Worm (Caenorhabditis elegans) whole organism, L1 larva: ENCODE measurements around the gene cnep-1.

Experiments
- C04F5.9 ChIP-seq: sonication (generic microtip); optimal IDR thresholded peaks from 2 replicates; lab custom pipeline; 2016; ENCODE audit warnings: missing genetic modification characterization, missing compliant biosample characterization
- C16A3.4 ChIP-seq: fragments of 150-350 bp; optimal IDR thresholded peaks from 2 replicates; lab custom pipeline; 2014; ENCODE audit warnings: missing biosample characterization, missing genetic modification characterization
- Y116A8C.19 ChIP-seq: sonication (generic microtip); optimal IDR thresholded peaks from 2 replicates; lab custom pipeline; 2016; ENCODE audit warnings: missing compliant biosample characterization, missing genetic modification characterization, borderline replicate concordance
- ama-1 ChIP-seq: fragments of 150-350 bp; optimal IDR thresholded peaks from 2 replicates; lab custom pipeline; 2014
- ceh-88 ChIP-seq: fragments of 200-800 bp; sonication (Bioruptor generic); IDR thresholded peaks from 2 replicates; pipeline ENCODE4 v1.3.6; 2022; ENCODE audit warnings: missing genetic modification characterization, missing compliant biosample characterization
- ceh-90 ChIP-seq: sonication (generic microtip); optimal IDR thresholded peaks from 2 replicates; lab custom pipeline; 2016; ENCODE audit warnings: missing genetic modification characterization, missing compliant biosample characterization
- ces-1 ChIP-seq: fragments of 150-350 bp; optimal IDR thresholded peaks from 2 replicates; lab custom pipeline; 2014; ENCODE audit warnings: missing biosample characterization, missing genetic modification reagents, missing genetic modification characterization
- efl-3 ChIP-seq: fragments of 200-800 bp; sonication (Bioruptor generic); optimal IDR thresholded peaks from 2 replicates; lab custom pipeline; 2018; ENCODE audit warnings: mild to moderate bottlenecking, missing genetic modification characterization, missing compliant biosample characterization
- egl-13 ChIP-seq: sonication (generic microtip); optimal IDR thresholded peaks from 2 replicates; lab custom pipeline; 2016; ENCODE audit warnings: missing genotype, missing genetic modification reagents, missing genetic modification characterization, missing compliant biosample characterization
- egl-27 ChIP-seq, 2 experiments: fragments of 150-350 bp in 1 of 2; sonication (generic microtip); optimal IDR thresholded peaks; 3 replicates each; lab custom pipeline; 2017 to 2018; ENCODE audit warnings: missing biosample characterization in 2 of 2, missing genetic modification characterization in 2 of 2, missing genetic modification reagents in 2 of 2
- elt-2 ChIP-seq: sonication (generic microtip); optimal IDR thresholded peaks from 2 replicates; lab custom pipeline; 2016; ENCODE audit warnings: missing genetic modification characterization, mild to moderate bottlenecking, inconsistent platforms, missing compliant biosample characterization, missing genetic modification reagents
- elt-3 ChIP-seq, 6 experiments: fragments of 150-350 bp in 1 of 6; sonication (generic microtip); optimal IDR thresholded peaks; 2 replicates each; lab custom pipeline; 2017 to 2018; ENCODE audit warnings: missing biosample characterization in 6 of 6, missing genetic modification characterization in 6 of 6, inconsistent platforms in 1 of 6
- fkh-8 ChIP-seq: sonication (generic microtip); optimal IDR thresholded peaks from 2 replicates; lab custom pipeline; 2016; ENCODE audit warnings: mild to moderate bottlenecking, missing genetic modification characterization, missing compliant biosample characterization
- fos-1 ChIP-seq: fragments of 150-350 bp; optimal IDR thresholded peaks from 2 replicates; lab custom pipeline; 2014; ENCODE audit warnings: missing biosample characterization, missing genetic modification characterization
- grh-1 ChIP-seq: fragments of 200-800 bp; sonication (Bioruptor generic); IDR thresholded peaks from 2 replicates; pipeline ENCODE4 v1.3.6; 2022; ENCODE audit warnings: missing genetic modification reagents, missing genetic modification characterization, missing compliant biosample characterization
- hlh-4 ChIP-seq: sonication (generic microtip); optimal IDR thresholded peaks from 2 replicates; lab custom pipeline; 2016; ENCODE audit warnings: mild to moderate bottlenecking, missing genetic modification characterization, missing compliant biosample characterization
- hpl-2 ChIP-seq: fragments of 150-350 bp; optimal IDR thresholded peaks from 2 replicates; lab custom pipeline; 2014; ENCODE audit warnings: missing biosample characterization, missing genetic modification reagents, missing genetic modification characterization
- irx-1 ChIP-seq: sonication (generic microtip); optimal IDR thresholded peaks from 2 replicates; lab custom pipeline; 2016; ENCODE audit warnings: missing genetic modification characterization, missing compliant biosample characterization
- jun-1 ChIP-seq: fragments of 150-350 bp; optimal IDR thresholded peaks from 2 replicates; lab custom pipeline; 2014; ENCODE audit warnings: missing biosample characterization, missing genetic modification reagents, missing genetic modification characterization
- lin-13 ChIP-seq: fragments of 150-350 bp; optimal IDR thresholded peaks from 2 replicates; lab custom pipeline; 2014; ENCODE audit warnings: missing biosample characterization, missing genetic modification reagents, missing genetic modification characterization
- lin-14 ChIP-seq: fragments of 200-800 bp; sonication (Bioruptor generic); optimal IDR thresholded peaks from 2 replicates; lab custom pipeline; 2018; ENCODE audit warnings: mild to moderate bottlenecking, missing genetic modification characterization, moderate library complexity, missing compliant biosample characterization
- lin-15B ChIP-seq: fragments of 150-350 bp; sonication (generic microtip); optimal IDR thresholded peaks from 3 replicates; lab custom pipeline; 2014; ENCODE audit warnings: missing biosample characterization, missing genetic modification characterization
- lin-35 ChIP-seq, 2 experiments: fragments of 150-350 bp; optimal IDR thresholded peaks; 2 replicates each; lab custom pipeline; 2014; ENCODE audit warnings: missing biosample characterization in 2 of 2, missing genetic modification characterization in 2 of 2, missing genetic modification reagents in 2 of 2
- lin-39 ChIP-seq: fragments of 150-350 bp; optimal IDR thresholded peaks from 2 replicates; lab custom pipeline; 2014; ENCODE audit warnings: missing biosample characterization, missing genetic modification reagents, missing genetic modification characterization
- lsy-2 ChIP-seq, 2 experiments: fragments of 150-350 bp; optimal IDR thresholded peaks; 2 replicates each; lab custom pipeline; 2014; ENCODE audit warnings: missing biosample characterization in 2 of 2, missing genetic modification characterization in 2 of 2
- mdl-1 ChIP-seq, 2 experiments: fragments of 150-350 bp; optimal IDR thresholded peaks; 2 replicates each; lab custom pipeline; 2014 to 2017; ENCODE audit warnings: missing biosample characterization in 2 of 2, missing genetic modification characterization in 2 of 2, inconsistent platforms in 1 of 2
- nhr-11 ChIP-seq: fragments of 150-350 bp; optimal IDR thresholded peaks from 2 replicates; lab custom pipeline; 2014; ENCODE audit warnings: missing biosample characterization, missing genetic modification characterization
- nhr-12 ChIP-seq: sonication (generic microtip); optimal IDR thresholded peaks from 2 replicates; lab custom pipeline; 2017; ENCODE audit warnings: missing biosample characterization, missing genetic modification characterization
- nhr-19 ChIP-seq: fragments of 200-800 bp; sonication (Bioruptor generic); conservative IDR thresholded peaks from 2 replicates; pipeline ENCODE4 v1.3.6; 2022; ENCODE audit warnings: missing genetic modification characterization, missing compliant biosample characterization
- nhr-71 ChIP-seq: sonication (generic microtip); optimal IDR thresholded peaks from 2 replicates; lab custom pipeline; 2016; ENCODE audit warnings: mild to moderate bottlenecking, missing genetic modification characterization, moderate library complexity, missing compliant biosample characterization
- nhr-76 ChIP-seq: sonication (generic microtip); optimal IDR thresholded peaks from 2 replicates; lab custom pipeline; 2017; ENCODE audit warnings: missing biosample characterization, missing genetic modification characterization
- nhr-85 ChIP-seq: sonication (generic microtip); peaks from one replicate; lab custom pipeline; 2016; ENCODE audit warnings: missing genetic modification characterization, inconsistent platforms, missing compliant biosample characterization
- nhr-90 ChIP-seq: sonication (generic microtip); optimal IDR thresholded peaks from 2 replicates; lab custom pipeline; 2016; ENCODE audit warnings: mild to moderate bottlenecking, missing genetic modification characterization, missing compliant biosample characterization; ENCODE audit not compliant: poor library complexity
- pag-3 ChIP-seq: sonication (generic microtip); optimal IDR thresholded peaks from 2 replicates; lab custom pipeline; 2017; ENCODE audit warnings: missing genetic modification characterization, mild to moderate bottlenecking, missing compliant biosample characterization, antibody characterized with exemption, borderline replicate concordance; ENCODE audit not compliant: insufficient read depth
- pax-3 ChIP-seq: fragments of 200-800 bp; sonication (Bioruptor generic); optimal IDR thresholded peaks from 2 replicates; lab custom pipeline; 2018; ENCODE audit warnings: mild to moderate bottlenecking, missing genetic modification characterization, moderate library complexity, missing compliant biosample characterization
- pqm-1 ChIP-seq: sonication (generic microtip); optimal IDR thresholded peaks from 3 replicates; lab custom pipeline; 2017; ENCODE audit warnings: missing biosample characterization, missing genetic modification characterization
- rnt-1 ChIP-seq: sonication (generic microtip); optimal IDR thresholded peaks from 2 replicates; lab custom pipeline; 2016; ENCODE audit warnings: mild to moderate bottlenecking, missing genetic modification characterization, moderate library complexity, missing compliant biosample characterization
- skn-1 ChIP-seq: fragments of 150-350 bp; optimal IDR thresholded peaks from 2 replicates; lab custom pipeline; 2014; ENCODE audit warnings: missing biosample characterization, missing genetic modification characterization
- snpc-4 ChIP-seq: fragments of 150-350 bp; optimal IDR thresholded peaks from 2 replicates; lab custom pipeline; 2014; ENCODE audit warnings: missing biosample characterization, missing genetic modification characterization
- snu-23 ChIP-seq: sonication (generic microtip); optimal IDR thresholded peaks from 2 replicates; lab custom pipeline; 2016; ENCODE audit warnings: missing genetic modification characterization, missing compliant biosample characterization
- sptf-1 ChIP-seq: fragments of 150-350 bp; optimal IDR thresholded peaks from 2 replicates; lab custom pipeline; 2014; ENCODE audit warnings: missing biosample characterization, missing genetic modification characterization
- sup-37 ChIP-seq: fragments of 200-800 bp; sonication (Bioruptor generic); optimal IDR thresholded peaks from 2 replicates; lab custom pipeline; 2018; ENCODE audit warnings: mild to moderate bottlenecking, missing genetic modification characterization, missing compliant biosample characterization
- tbx-2 ChIP-seq: sonication (generic microtip); optimal IDR thresholded peaks from 2 replicates; lab custom pipeline; 2016; ENCODE audit warnings: missing genetic modification characterization, missing compliant biosample characterization
- tlp-1 ChIP-seq: fragments of 150-350 bp; optimal IDR thresholded peaks from 2 replicates; lab custom pipeline; 2014; ENCODE audit warnings: missing biosample characterization, missing genetic modification characterization
- unc-130 ChIP-seq: fragments of 150-350 bp; optimal IDR thresholded peaks from 2 replicates; lab custom pipeline; 2017; ENCODE audit warnings: missing biosample characterization, missing genetic modification characterization, inconsistent platforms
- unc-86 ChIP-seq: sonication (generic microtip); optimal IDR thresholded peaks from 2 replicates; lab custom pipeline; 2016; ENCODE audit warnings: missing genetic modification characterization, missing compliant biosample characterization
- xbp-1 ChIP-seq: sonication (generic microtip); optimal IDR thresholded peaks from 2 replicates; lab custom pipeline; 2016; ENCODE audit warnings: missing genetic modification characterization, missing compliant biosample characterization
- ztf-11 ChIP-seq, 2 experiments: sonication (generic microtip); optimal IDR thresholded peaks; 2 replicates each; lab custom pipeline; 2016 to 2017; ENCODE audit warnings: missing genetic modification characterization in 2 of 2, missing biosample characterization in 1 of 2, missing compliant biosample characterization in 1 of 2
- ztf-4 ChIP-seq: fragments of 150-350 bp; optimal IDR thresholded peaks from 2 replicates; lab custom pipeline; 2014; ENCODE audit warnings: missing biosample characterization, missing genetic modification characterization

cnep-1 gene

ce11 chrII:7317468-7317867 lies 7.3 kb downstream of the cnep-1 start, which contains the start of gene F21D12.2:
Gene F21D12.2 (plus strand): TSS chrII:7317768.
- TF ChIP-seq pqm-1 (tag; lab: Kevin White, UChicago) (no peak), nhr-90 (tag; lab: Kevin White, UChicago) (no peak), tlp-1 (tag; lab: Kevin White, UChicago) (no peak), lin-39 (tag; lab: Kevin White, UChicago) (no peak), tbx-2 (tag; lab: Kevin White, UChicago) (no peak), sup-37 (GFP tag; lab: Kevin White, UChicago) (no peak)

ce11 chrII:7319471-7319870 lies 9.3 kb downstream of the cnep-1 start:
- TF ChIP-seq hpl-2 (GFP tag; lab: Kevin White, UChicago) = no peak
- no peak for TF ChIP-seq sptf-1 (tag; lab: Kevin White, UChicago)
- no peak for TF ChIP-seq fos-1 (tag; lab: Kevin White, UChicago)
- no peak for TF ChIP-seq ztf-11 (tag; optimal IDR thresholded peaks at IDR 0.05; lab: Kevin White, UChicago)
- TF ChIP-seq unc-86 = no peak
- no peak for TF ChIP-seq efl-3 (GFP tag; lab: Kevin White, UChicago)
- no peak for TF ChIP-seq ceh-90 (tag; lab: Kevin White, UChicago)
- TF ChIP-seq egl-13 = no peak
- TF ChIP-seq nhr-12 = no peak
- TF ChIP-seq rnt-1 (tag; lab: Kevin White, UChicago) = no peak
- no peak for TF ChIP-seq fkh-8 (tag; lab: Kevin White, UChicago)
- no peak for TF ChIP-seq lin-13 (GFP tag; lab: Kevin White, UChicago)
- TF ChIP-seq ztf-4 = no peak
- TF ChIP-seq sup-37 (GFP tag; lab: Kevin White, UChicago) = no peak
- no peak for TF ChIP-seq skn-1 (tag; lab: Kevin White, UChicago)
- TF ChIP-seq jun-1 (tag; lab: Kevin White, UChicago) = no peak
- no peak for TF ChIP-seq C04F5.9 (tag; lab: Kevin White, UChicago)
- no peak for TF ChIP-seq elt-2 (tag; lab: Kevin White, UChicago)
- no peak for TF ChIP-seq ceh-88 (GFP tag; lab: Robert Waterston, UW)
- TF ChIP-seq nhr-11 = no peak

ce11 chrII:7323317-7323716 lies 13.2 kb downstream of the cnep-1 start:
- no peak for TF ChIP-seq lin-15B (tag; lab: Kevin White, UChicago)
- TF ChIP-seq nhr-11 = peak; percentile 62
- TF ChIP-seq lin-35 (GFP tag; optimal IDR thresholded peaks at IDR 0.05; lab: Kevin White, UChicago) = peak in 1 of 2 experiments; percentile 2
- TF ChIP-seq C16A3.4 (tag; lab: Kevin White, UChicago) = peak; percentile 36
- TF ChIP-seq ces-1 (GFP tag; lab: Kevin White, UChicago) = no peak
- TF ChIP-seq snu-23 (GFP tag; lab: Kevin White, UChicago) = peak; percentile 72
- TF ChIP-seq pag-3 (tag; lab: Kevin White, UChicago) = no peak
- peak; percentile 92 for TF ChIP-seq lin-14 (GFP tag; lab: Kevin White, UChicago)
- peak; percentile 20 for TF ChIP-seq tbx-2 (tag; lab: Kevin White, UChicago)
- TF ChIP-seq grh-1 (GFP tag; lab: Robert Waterston, UW) = no peak
- peak; percentile 29 for TF ChIP-seq sup-37 (GFP tag; lab: Kevin White, UChicago)
- TF ChIP-seq nhr-19 (GFP tag; lab: Robert Waterston, UW) = peak; percentile 81
- no peak for TF ChIP-seq ceh-88 (GFP tag; lab: Robert Waterston, UW)
- peak; percentile 50 for TF ChIP-seq irx-1 (tag; lab: Kevin White, UChicago)
- TF ChIP-seq nhr-85 (tag; lab: Kevin White, UChicago) = peak; percentile 14
- peak; percentile 90 for TF ChIP-seq rnt-1 (tag; lab: Kevin White, UChicago)
- no peak for TF ChIP-seq nhr-12
- no peak for TF ChIP-seq unc-130 (tag; lab: Kevin White, UChicago)
- TF ChIP-seq ama-1 (lab: Kevin White, UChicago) = no peak
- TF ChIP-seq snpc-4 = no peak
- TF ChIP-seq egl-13 = no peak
- peak; percentile 47 to 71 for TF ChIP-seq lsy-2 (tag; optimal IDR thresholded peaks at IDR 0.05; lab: Kevin White, UChicago)
- TF ChIP-seq nhr-71 (tag; lab: Kevin White, UChicago) = peak; percentile 93
- no peak for TF ChIP-seq elt-3 (tag; optimal IDR thresholded peaks at IDR 0.05; lab: Kevin White, UChicago)
- TF ChIP-seq xbp-1 = peak; percentile 33
- TF ChIP-seq sptf-1 (tag; lab: Kevin White, UChicago) = no peak
- TF ChIP-seq egl-27 (tag; optimal IDR thresholded peaks at IDR 0.05; lab: Kevin White, UChicago) = no peak
- peak in 1 of 2 experiments; percentile 58 for TF ChIP-seq mdl-1 (tag; optimal IDR thresholded peaks at IDR 0.05; lab: Kevin White, UChicago)
- no peak for TF ChIP-seq hlh-4 (tag; lab: Kevin White, UChicago)
- no peak for TF ChIP-seq Y116A8C.19 (tag; lab: Kevin White, UChicago)
- no peak for TF ChIP-seq pax-3 (tag; lab: Kevin White, UChicago)
- TF ChIP-seq nhr-76 (tag; lab: Kevin White, UChicago) = no peak
